Fruit fly (Drosophila melanogaster) whole organism: ENCODE results near the gene MnM.

Source experiments
- CG8478 ChIP-seq: fragments of >200 bp; optimal IDR thresholded peaks from 2 replicates; lab custom pipeline; 2018; ENCODE audit warnings: inconsistent platforms
- Dll ChIP-seq: fragments of >200 bp; optimal IDR thresholded peaks from 2 replicates; lab custom pipeline; 2017
- EcR ChIP-seq, 2 experiments: fragments of >200 bp; optimal IDR thresholded peaks; 2 replicates each; lab custom pipeline; 2017; ENCODE audit warnings: missing biosample characterization in 2 of 2, missing genetic modification characterization in 2 of 2, missing genetic modification reagents in 2 of 2
- pan ChIP-seq: fragments of >200 bp; optimal IDR thresholded peaks from 2 replicates; lab custom pipeline; 2017
- psq ChIP-seq: fragments of >200 bp; optimal IDR thresholded peaks from 2 replicates; lab custom pipeline; 2017
- usp ChIP-seq: fragments of >200 bp; optimal IDR thresholded peaks from 2 replicates; lab custom pipeline; 2017; ENCODE audit warnings: missing biosample characterization, missing genetic modification characterization, mixed read lengths

MnM gene

dm6 chr3L:3149060-3149872 lies 29.1 kb downstream of the MnM start:
- TF ChIP-seq Dll (lab: Kevin White, UChicago) (peak; percentile 18), pan (no peak)

dm6 chr3L:3148125-3149059 lies 30.0 kb downstream of the MnM start, which contains the start of the genes Usp5 and BtbVII:
TSS of gene Usp5 (minus strand) at chr3L:3148358.
TSS of gene BtbVII (plus strand) at chr3L:3148646.
- no peak for TF ChIP-seq CG8478
- no peak for TF ChIP-seq pan

DNA sequence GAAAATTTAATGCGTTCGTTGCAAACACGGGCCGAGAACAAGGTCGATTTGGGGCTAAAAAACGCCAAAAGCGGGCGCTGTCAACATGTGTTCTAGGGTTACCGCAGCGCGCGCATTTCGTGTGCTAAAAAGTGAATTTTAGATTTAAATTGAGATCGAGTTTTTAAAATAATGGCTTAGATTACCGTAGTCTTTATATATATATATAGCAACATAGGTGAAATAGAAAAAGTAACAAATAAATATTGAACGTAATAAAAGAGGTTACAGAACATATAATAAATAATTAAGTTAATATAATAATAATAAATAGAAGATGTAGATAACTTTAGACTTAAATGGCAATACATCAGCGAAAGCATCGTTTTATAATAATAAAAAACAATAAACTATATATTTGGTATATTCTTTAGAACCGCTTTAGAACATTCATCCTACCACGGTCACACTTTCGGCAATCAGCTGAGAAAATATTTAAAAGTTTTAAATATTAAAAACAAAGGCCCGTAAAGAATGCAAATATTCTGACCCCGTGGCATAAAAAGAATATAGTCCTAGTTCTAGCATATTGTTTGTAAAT lies 34.9 kb downstream of the MnM start, which contains the start of the genes CG11537 and Alg2:
Gene CG11537, minus strand, starts transcription at position 75 of the 580 bp plus-strand sequence.
Gene Alg2, plus strand, starts transcription at position 426 of the 580 bp plus-strand sequence.
- TF ChIP-seq pan = no peak
- no peak for TF ChIP-seq CG8478
- no peak for TF ChIP-seq EcR (GFP tag; optimal IDR thresholded peaks at IDR 0.05; lab: Kevin White, UChicago)
- TF ChIP-seq usp (GFP tag; lab: Kevin White, UChicago) = no peak
- no peak for TF ChIP-seq psq (lab: Kevin White, UChicago)

dm6 chr3L:3142516-3143382 lies 35.6 kb downstream of the MnM start:
- no peak for TF ChIP-seq usp (GFP tag; lab: Kevin White, UChicago)
- TF ChIP-seq CG8478 = no peak
- no peak for TF ChIP-seq psq (lab: Kevin White, UChicago)
- no peak for TF ChIP-seq Dll (lab: Kevin White, UChicago)
- no peak for TF ChIP-seq pan
- no peak for TF ChIP-seq EcR (GFP tag; optimal IDR thresholded peaks at IDR 0.05; lab: Kevin White, UChicago)

dm6 chr3L:3141411-3141810 lies 37.0 kb downstream of the MnM start:
- TF ChIP-seq pan = no peak
- no peak for TF ChIP-seq psq (lab: Kevin White, UChicago)
- no peak for TF ChIP-seq Dll (lab: Kevin White, UChicago)
- TF ChIP-seq CG8478 = no peak
- no peak for TF ChIP-seq EcR (GFP tag; optimal IDR thresholded peaks at IDR 0.05; lab: Kevin White, UChicago)
- TF ChIP-seq usp (GFP tag; lab: Kevin White, UChicago) = no peak

DNA sequence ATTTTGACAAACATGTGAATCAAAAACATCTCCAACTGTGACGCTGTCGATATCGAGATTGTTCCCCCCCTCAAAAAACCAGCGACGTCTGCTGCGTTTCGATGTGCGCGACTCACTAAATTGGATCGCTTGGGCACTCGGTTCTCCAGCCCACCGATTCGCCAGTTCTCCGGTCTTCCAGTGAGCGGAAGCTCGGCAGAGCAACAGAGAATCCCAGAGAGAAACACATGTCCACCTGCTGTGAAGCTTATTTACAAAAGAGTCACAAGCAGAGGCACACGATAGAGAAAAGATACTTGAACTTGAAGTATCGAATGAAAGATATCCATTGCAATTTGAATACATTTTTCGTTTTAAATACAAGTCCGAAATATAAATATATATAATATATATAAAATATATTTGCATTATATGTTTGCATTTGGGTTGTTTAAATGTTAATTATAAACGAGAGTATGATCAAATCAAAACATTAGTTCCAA lies 44.3 kb downstream of the MnM start:
- TF ChIP-seq EcR (GFP tag; optimal IDR thresholded peaks at IDR 0.05; lab: Kevin White, UChicago) = no peak
- no peak for TF ChIP-seq CG8478
- no peak for TF ChIP-seq pan
- no peak for TF ChIP-seq psq (lab: Kevin White, UChicago)
- no peak for TF ChIP-seq Dll (lab: Kevin White, UChicago)
- no peak for TF ChIP-seq usp (GFP tag; lab: Kevin White, UChicago)

- TF ChIP-seq EcR (GFP tag; optimal IDR thresholded peaks at IDR 0.05; lab: Kevin White, UChicago) = no peak
- no peak for TF ChIP-seq psq (lab: Kevin White, UChicago)
- TF ChIP-seq Dll (lab: Kevin White, UChicago) = no peak
- no peak for TF ChIP-seq CG8478
- no peak for TF ChIP-seq usp (GFP tag; lab: Kevin White, UChicago)
- TF ChIP-seq pan = no peak
Observed at dm6 chr3L:3127544-3127943, 50.8 kb downstream of the MnM start, which contains the start of gene promL. TSS of gene promL (minus strand) at chr3L:3127724.

DNA sequence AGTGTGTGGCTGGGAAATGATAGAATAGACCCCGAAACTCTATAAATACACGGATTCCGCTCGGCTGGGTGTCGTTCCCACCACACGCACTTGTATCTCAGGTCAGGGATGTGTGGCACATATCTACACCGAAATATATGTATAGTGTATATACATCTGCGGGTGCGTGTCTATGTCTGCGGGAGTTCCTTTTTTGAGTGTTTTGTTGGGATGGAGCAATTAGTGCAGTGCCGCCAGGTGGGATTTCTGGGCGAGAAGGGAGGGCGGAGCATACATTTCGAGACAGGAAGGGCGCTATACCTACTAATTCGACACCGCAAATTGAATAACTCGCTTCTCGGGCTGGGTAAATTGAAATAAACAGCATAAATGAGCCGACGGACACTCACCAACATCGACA lies 51.9 kb downstream of the MnM start:
- TF ChIP-seq CG8478 = no peak
- no peak for TF ChIP-seq pan
- TF ChIP-seq psq (lab: Kevin White, UChicago) = no peak
- TF ChIP-seq usp (GFP tag; lab: Kevin White, UChicago) = no peak
- TF ChIP-seq EcR (GFP tag; optimal IDR thresholded peaks at IDR 0.05; lab: Kevin White, UChicago) = no peak
- TF ChIP-seq Dll (lab: Kevin White, UChicago) = no peak

DNA sequence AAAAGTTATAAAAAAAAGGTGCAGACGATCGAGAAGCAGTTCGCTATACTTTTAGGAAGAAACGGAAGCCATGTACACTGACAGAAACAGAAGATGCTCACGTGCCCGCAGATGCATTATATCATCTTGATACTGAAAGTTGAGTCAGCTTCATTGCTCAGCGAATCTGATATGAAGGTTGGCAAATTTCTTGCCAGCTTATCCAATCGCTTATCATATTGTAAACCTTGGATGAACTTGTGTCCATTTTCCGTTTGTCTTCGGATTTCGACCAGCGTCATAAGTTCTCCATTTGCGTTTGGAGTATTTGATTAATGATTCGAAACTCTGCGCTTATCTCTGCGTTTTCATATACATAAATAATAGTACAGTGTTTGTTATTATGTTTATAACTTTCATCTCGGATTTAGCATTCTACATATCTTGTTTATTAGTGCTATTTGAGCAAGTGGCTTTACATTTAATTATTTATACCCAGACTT lies 52.7 kb downstream of the MnM start:
- TF ChIP-seq usp (GFP tag; lab: Kevin White, UChicago) = no peak
- peak in 1 of 2 experiments; percentile 38 for TF ChIP-seq EcR (GFP tag; optimal IDR thresholded peaks at IDR 0.05; lab: Kevin White, UChicago)

DNA sequence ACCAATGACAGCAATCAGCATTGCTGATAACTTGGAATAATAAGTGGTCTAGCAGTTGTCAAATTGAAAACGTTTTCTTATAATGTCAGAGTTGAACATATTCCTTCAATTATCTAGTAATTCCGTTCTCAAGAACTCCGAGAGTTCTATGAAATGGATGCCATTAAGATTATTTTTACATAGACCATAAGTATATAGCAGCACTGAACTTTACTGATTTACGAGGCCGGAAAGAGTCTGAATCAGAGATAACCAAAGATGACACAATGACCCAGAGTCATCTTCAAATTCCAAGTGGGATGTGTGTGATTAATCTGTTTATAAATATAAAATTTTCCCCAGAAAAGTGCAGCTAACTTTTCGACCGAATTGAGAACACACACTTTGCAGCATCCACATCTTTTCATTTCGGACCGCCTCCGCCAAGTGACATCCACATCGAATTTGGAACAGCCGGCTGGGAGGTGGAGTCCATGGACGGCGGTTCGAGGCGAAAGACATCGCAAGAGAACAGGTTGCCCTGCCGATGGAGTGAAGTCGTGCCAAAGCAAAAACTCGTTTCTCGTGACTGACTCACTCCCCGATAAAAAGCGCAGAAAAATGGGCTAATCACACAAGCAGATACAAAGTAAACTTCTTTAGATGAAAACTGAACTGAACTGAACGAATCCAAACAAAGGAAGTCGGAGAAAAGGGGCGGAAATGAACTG lies 53.3 kb downstream of the MnM start:
- TF ChIP-seq CG8478 (no peak), EcR (GFP tag; optimal IDR thresholded peaks at IDR 0.05; lab: Kevin White, UChicago) (no peak), psq (lab: Kevin White, UChicago) (no peak), usp (GFP tag; lab: Kevin White, UChicago) (no peak), pan (no peak), Dll (lab: Kevin White, UChicago) (no peak)
